Fruit fly (Drosophila melanogaster) whole organism: Measurements from ENCODE around the gene CG31122.

Experiments
- CG8478 ChIP-seq: fragments of >200 bp; optimal IDR thresholded peaks from 2 replicates; lab custom pipeline; 2018; ENCODE audit warnings: inconsistent platforms
- Dll ChIP-seq: fragments of >200 bp; optimal IDR thresholded peaks from 2 replicates; lab custom pipeline; 2017
- psq ChIP-seq: fragments of >200 bp; optimal IDR thresholded peaks from 2 replicates; lab custom pipeline; 2017
- usp ChIP-seq: fragments of >200 bp; optimal IDR thresholded peaks from 2 replicates; lab custom pipeline; 2017; ENCODE audit warnings: missing biosample characterization, missing genetic modification characterization, mixed read lengths

dm6 chr3R:18449188-18449587 lies 36.5 kb upstream of the CG31122 start:
- no peak for TF ChIP-seq psq
- TF ChIP-seq Dll (lab: Kevin White, UChicago): no peak
- TF ChIP-seq CG8478 (lab: Kevin White, UChicago): no peak
- TF ChIP-seq usp (GFP tag; lab: Kevin White, UChicago): no peak
